Worm (Caenorhabditis elegans): ENCODE results near the gene ccd-5.
A peak's percentile ranks its signal among the peaks of the same experiment; 100 is the strongest.

Gene ccd-5

DNA sequence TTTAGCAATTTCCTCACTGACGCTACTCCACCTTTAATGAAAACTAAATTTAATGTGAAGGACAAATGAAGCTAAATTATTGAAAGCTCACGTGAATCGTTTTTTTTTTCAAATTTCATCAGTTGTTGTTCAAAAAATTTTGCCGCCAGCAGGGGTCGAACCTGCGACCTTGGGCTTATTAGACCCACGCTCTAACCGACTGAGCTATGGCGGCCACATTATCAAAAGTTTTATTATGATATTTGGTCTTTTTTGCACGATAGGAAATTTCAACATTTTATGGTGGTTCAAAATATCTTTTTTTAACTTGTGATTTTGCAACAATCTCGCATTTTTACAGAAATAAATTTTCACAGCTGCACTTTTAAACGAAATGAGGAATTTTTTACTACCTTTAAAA is 46.4 kb downstream of the ccd-5 start (continued):
- TF ChIP-seq C06A6.2 (GFP tag; conservative IDR thresholded peaks at IDR 0.05) (no peak), cebp-2 (GFP tag; IDR thresholded peaks at IDR 0.05) (no peak), F57C9.4 (tag; optimal IDR thresholded peaks at IDR 0.05) (no peak), egl-18 (GFP tag; IDR thresholded peaks at IDR 0.05) (no peak), let-526 (GFP tag; IDR thresholded peaks at IDR 0.05) (no peak), ceh-27 (GFP tag; optimal IDR thresholded peaks at IDR 0.05) (no peak), snpc-1.3 (tag; optimal IDR thresholded peaks at IDR 0.05; ENCODE audit: insufficient read depth) (peak; percentile 61), ets-4 (GFP tag; optimal IDR thresholded peaks at IDR 0.05) (no peak), F49E8.2 (tag; optimal IDR thresholded peaks at IDR 0.05; ENCODE audit: insufficient read depth) (no peak), F33H1.4 (GFP tag; IDR thresholded peaks at IDR 0.05) (no peak), him-1 (tag; optimal IDR thresholded peaks at IDR 0.05) (no peak), zim-3 (tag; optimal IDR thresholded peaks at IDR 0.05) (no peak), B0019.2 (GFP tag; conservative IDR thresholded peaks at IDR 0.05) (no peak), F52B5.7 (tag; optimal IDR thresholded peaks at IDR 0.05) (no peak), nhr-90 (tag; optimal IDR thresholded peaks at IDR 0.05) (peak; percentile 38), gei-17 (GFP tag; optimal IDR thresholded peaks at IDR 0.05) (no peak), ztf-28 (GFP tag; IDR thresholded peaks at IDR 0.05) (no peak), lsy-27 (tag; optimal IDR thresholded peaks at IDR 0.05; ENCODE audit: borderline replicate concordance, insufficient read depth) (no peak), atf-7 (tag; optimal IDR thresholded peaks at IDR 0.05) (no peak), F23B12.7 (tag; optimal IDR thresholded peaks at IDR 0.05; ENCODE audit: insufficient read depth) (no peak), bed-2 (GFP tag; IDR thresholded peaks at IDR 0.05) (no peak), lin-35 (GFP tag; optimal IDR thresholded peaks at IDR 0.05) (no peak), attf-5 (GFP tag; optimal IDR thresholded peaks at IDR 0.05) (no peak), ztf-26 (tag; optimal IDR thresholded peaks at IDR 0.05) (no peak), pha-4 (tag; optimal IDR thresholded peaks at IDR 0.05) (no peak), nhr-120 (GFP tag; IDR thresholded peaks at IDR 0.05) (no peak), chd-7 (tag; optimal IDR thresholded peaks at IDR 0.05) (no peak), lag-1 (GFP tag; IDR thresholded peaks at IDR 0.05) (no peak), unc-130 (GFP tag; optimal IDR thresholded peaks at IDR 0.05) (no peak), B0035.1 (tag; optimal IDR thresholded peaks at IDR 0.05) (no peak), T26A5.8 (tag; optimal IDR thresholded peaks at IDR 0.05) (no peak), ztf-3 (GFP tag; optimal IDR thresholded peaks at IDR 0.05) (no peak), snpc-1.1 (tag; optimal IDR thresholded peaks at IDR 0.05; ENCODE audit: insufficient read depth) (no peak), lsl-1 (GFP tag; optimal IDR thresholded peaks at IDR 0.05) (no peak), lin-26 (GFP tag; IDR thresholded peaks at IDR 0.05) (peak; percentile 74), snpc-4 (GFP tag; optimal IDR thresholded peaks at IDR 0.05) (peak; percentile 31), snpc-4 (tag; optimal IDR thresholded peaks at IDR 0.05) (peak in 2 of 4 experiments; percentile 31 to 64), F57A8.1 (GFP tag; optimal IDR thresholded peaks at IDR 0.05) (no peak), ztf-22 (GFP tag; optimal IDR thresholded peaks at IDR 0.05) (no peak), F37B4.10 (GFP tag; IDR thresholded peaks at IDR 0.05) (no peak), bed-1 (GFP tag; IDR thresholded peaks at IDR 0.05) (no peak), hrde-1 (tag; optimal IDR thresholded peaks at IDR 0.05; ENCODE audit: borderline replicate concordance) (no peak), C17E4.6 (GFP tag; IDR thresholded peaks at IDR 0.05) (no peak), ceh-79 (tag; optimal IDR thresholded peaks at IDR 0.05) (no peak), ztf-6 (GFP tag; IDR thresholded peaks at IDR 0.05) (no peak), mxl-1 (tag; optimal IDR thresholded peaks at IDR 0.05) (peak; percentile 29), ZK185.1 (tag; optimal IDR thresholded peaks at IDR 0.05; ENCODE audit: poor library complexity, severe bottlenecking) (no peak), zfh-2 (GFP tag; conservative IDR thresholded peaks at IDR 0.05) (no peak)
